Worm (Caenorhabditis elegans) whole organism, L4 larva: ENCODE results near the gene algn-6.

ENCODE experiments used
- F10B5.3 ChIP-seq: sonication (generic microtip); optimal IDR thresholded peaks from 2 replicates; lab custom pipeline; 2016; ENCODE audit warnings: mild to moderate bottlenecking, missing genetic modification characterization, missing compliant biosample characterization
- F37D6.2 ChIP-seq: sonication (generic microtip); optimal IDR thresholded peaks from 2 replicates; lab custom pipeline; 2016; ENCODE audit warnings: mild to moderate bottlenecking, missing genetic modification characterization, missing compliant biosample characterization
- F49E8.2 ChIP-seq: sonication (generic microtip); optimal IDR thresholded peaks from 2 replicates; lab custom pipeline; 2016; ENCODE audit warnings: missing compliant biosample characterization, mild to moderate bottlenecking, missing genetic modification characterization, borderline replicate concordance
- T20F7.1 ChIP-seq: fragments of 200-800 bp; sonication (Bioruptor generic); optimal IDR thresholded peaks from 2 replicates; lab custom pipeline; 2018; ENCODE audit warnings: mild to moderate bottlenecking, missing genetic modification characterization, missing compliant biosample characterization
- T26A8.4 ChIP-seq: fragments of 200-800 bp; sonication (Bioruptor generic); IDR thresholded peaks from 2 replicates; pipeline ENCODE4 v1.3.6; 2022; ENCODE audit warnings: missing genetic modification characterization, missing compliant biosample characterization
- Y105C5A.15 ChIP-seq: fragments of 200-800 bp; sonication (Bioruptor generic); IDR thresholded peaks from 2 replicates; pipeline ENCODE4 v1.3.6; 2022; ENCODE audit warnings: missing genetic modification characterization, missing compliant biosample characterization
- Y48G9A.11 ChIP-seq: fragments of 200-800 bp; sonication (Bioruptor generic); IDR thresholded peaks from 2 replicates; pipeline ENCODE4 v1.3.6; 2022; ENCODE audit warnings: missing genetic modification reagents, missing genetic modification characterization, missing compliant biosample characterization
- ZK337.2 ChIP-seq: fragments of 200-800 bp; sonication (Bioruptor generic); IDR thresholded peaks from 2 replicates; pipeline ENCODE4 v1.3.6; 2022; ENCODE audit warnings: missing genetic modification reagents, missing genetic modification characterization, missing compliant biosample characterization
- ZK546.5 ChIP-seq, 2 experiments: sonication (generic microtip); optimal IDR thresholded peaks; 2 replicates each; lab custom pipeline; 2017; ENCODE audit warnings: missing biosample characterization in 2 of 2, missing genetic modification characterization in 2 of 2
- aha-1 ChIP-seq: fragments of 150-350 bp; peaks from one replicate; lab custom pipeline; 2014; ENCODE audit warnings: missing biosample characterization, missing genetic modification characterization
- ama-1 ChIP-seq: fragments of 150-350 bp; optimal IDR thresholded peaks from 2 replicates; lab custom pipeline; 2014; ENCODE audit warnings: inconsistent platforms, mixed read lengths
- arid-1 ChIP-seq: fragments of 200-800 bp; sonication (Bioruptor generic); conservative IDR thresholded peaks from 2 replicates; pipeline ENCODE4 v1.3.6; 2022; ENCODE audit warnings: missing genetic modification reagents, missing genetic modification characterization, missing compliant biosample characterization
- daf-16 ChIP-seq, 3 experiments: sonication (generic microtip); optimal IDR thresholded peaks; 2 replicates each; lab custom pipeline; 2016 to 2017; ENCODE audit warnings: missing genetic modification characterization in 3 of 3, missing genetic modification reagents in 3 of 3, mild to moderate bottlenecking in 2 of 3, missing compliant biosample characterization in 2 of 3, missing biosample characterization in 1 of 3, moderate library complexity in 1 of 3
- dmd-8 ChIP-seq: fragments of 200-800 bp; sonication (Bioruptor generic); IDR thresholded peaks from 2 replicates; pipeline ENCODE4 v1.3.6; 2022; ENCODE audit warnings: missing genetic modification characterization, missing compliant biosample characterization
- dve-1 ChIP-seq: sonication (generic microtip); optimal IDR thresholded peaks from 2 replicates; lab custom pipeline; 2017; ENCODE audit warnings: antibody characterized with exemption, mild to moderate bottlenecking, missing genetic modification characterization, missing compliant biosample characterization; ENCODE audit not compliant: insufficient read depth
- fkh-10 ChIP-seq: fragments of 150-350 bp; optimal IDR thresholded peaks from 2 replicates; lab custom pipeline; 2014; ENCODE audit warnings: missing biosample characterization, missing genetic modification reagents, missing genetic modification characterization
- gei-8 ChIP-seq: fragments of 200-800 bp; sonication (Bioruptor generic); optimal IDR thresholded peaks from 2 replicates; lab custom pipeline; 2018; ENCODE audit warnings: mild to moderate bottlenecking, missing genetic modification characterization, missing compliant biosample characterization
- hlh-30 ChIP-seq: sonication (generic microtip); optimal IDR thresholded peaks from 2 replicates; lab custom pipeline; 2017; ENCODE audit warnings: antibody characterized with exemption, mild to moderate bottlenecking, missing genetic modification characterization, missing compliant biosample characterization; ENCODE audit not compliant: insufficient read depth
- lin-1 ChIP-seq: fragments of 200-800 bp; sonication (Bioruptor generic); IDR thresholded peaks from 2 replicates; pipeline ENCODE4 v1.3.6; 2022; ENCODE audit warnings: missing genetic modification reagents, missing genetic modification characterization, missing compliant biosample characterization
- lin-38 ChIP-seq: fragments of 200-800 bp; sonication (Bioruptor generic); IDR thresholded peaks from 2 replicates; pipeline ENCODE4 v1.3.6; 2022; ENCODE audit warnings: missing genetic modification reagents, missing genetic modification characterization, missing compliant biosample characterization
- madf-5 ChIP-seq, 2 experiments: fragments of 200-800 bp; sonication (Bioruptor generic); IDR thresholded peaks; 2 replicates each; pipeline ENCODE4 v1.3.6; 2022; ENCODE audit warnings: missing compliant biosample characterization in 2 of 2, missing genetic modification characterization in 2 of 2
- mep-1 ChIP-seq: fragments of 150-350 bp; sonication (generic microtip); optimal IDR thresholded peaks from 3 replicates; lab custom pipeline; 2014; ENCODE audit warnings: missing biosample characterization, missing genetic modification characterization
- mes-2 ChIP-seq: sonication (generic microtip); optimal IDR thresholded peaks from 2 replicates; lab custom pipeline; 2016; ENCODE audit warnings: missing genotype, mild to moderate bottlenecking, missing genetic modification characterization, missing compliant biosample characterization; ENCODE audit not compliant: poor library complexity, severe bottlenecking
- mxl-2 ChIP-seq: fragments of 200-800 bp; sonication (Bioruptor generic); conservative IDR thresholded peaks from 2 replicates; pipeline ENCODE4 v1.3.6; 2022; ENCODE audit warnings: missing genetic modification reagents, missing genetic modification characterization, missing compliant biosample characterization
- nhr-10 ChIP-seq: fragments of 150-350 bp; optimal IDR thresholded peaks from 2 replicates; lab custom pipeline; 2014; ENCODE audit warnings: missing biosample characterization, missing genetic modification characterization
- nhr-25 ChIP-seq: sonication (generic microtip); optimal IDR thresholded peaks from 2 replicates; lab custom pipeline; 2017; ENCODE audit warnings: missing genetic modification characterization, mild to moderate bottlenecking, missing compliant biosample characterization, antibody characterized with exemption, moderate library complexity, borderline replicate concordance; ENCODE audit not compliant: insufficient read depth
- nhr-28 ChIP-seq: fragments of 150-350 bp; optimal IDR thresholded peaks from 2 replicates; lab custom pipeline; 2014; ENCODE audit warnings: missing biosample characterization, missing genetic modification characterization
- nhr-41 ChIP-seq: fragments of 200-800 bp; sonication (Bioruptor generic); IDR thresholded peaks from 2 replicates; pipeline ENCODE4 v1.3.6; 2022; ENCODE audit warnings: missing genetic modification reagents, missing genetic modification characterization, missing compliant biosample characterization
- nhr-6 ChIP-seq: fragments of 150-350 bp; optimal IDR thresholded peaks from 2 replicates; lab custom pipeline; 2014; ENCODE audit warnings: missing biosample characterization, missing genetic modification characterization
- nhr-76 ChIP-seq: fragments of 150-350 bp; optimal IDR thresholded peaks from 2 replicates; lab custom pipeline; 2014; ENCODE audit warnings: missing biosample characterization, missing genetic modification characterization
- pha-4 ChIP-seq, 2 experiments: fragments of 150-350 bp in 1 of 2; fragments of 200-800 bp in 1 of 2; sonication (Bioruptor generic) in 1 of 2; IDR thresholded peaks in 1 of 2; optimal IDR thresholded peaks in 1 of 2; 2 replicates each; pipeline versions ENCODE4 v1.3.6 to Lab custom; 2014 to 2022; ENCODE audit warnings: missing genetic modification characterization in 2 of 2, missing genetic modification reagents in 2 of 2, missing biosample characterization in 1 of 2, missing compliant biosample characterization in 1 of 2
- saeg-2 ChIP-seq: fragments of 200-800 bp; sonication (Bioruptor generic); IDR thresholded peaks from 2 replicates; pipeline ENCODE4 v1.3.6; 2022; ENCODE audit warnings: missing genetic modification reagents, missing genetic modification characterization, missing compliant biosample characterization
- sdz-12 ChIP-seq: fragments of 200-800 bp; sonication (Bioruptor generic); optimal IDR thresholded peaks from 2 replicates; lab custom pipeline; 2018; ENCODE audit warnings: mild to moderate bottlenecking, missing genetic modification characterization, missing compliant biosample characterization
- spr-1 ChIP-seq: sonication (generic microtip); optimal IDR thresholded peaks from 2 replicates; lab custom pipeline; 2016; ENCODE audit warnings: mild to moderate bottlenecking, missing genetic modification characterization, missing compliant biosample characterization
- tra-1 ChIP-seq: fragments of 200-800 bp; sonication (Bioruptor generic); IDR thresholded peaks from 2 replicates; pipeline ENCODE4 v1.3.6; 2022; ENCODE audit warnings: missing genetic modification reagents, missing genetic modification characterization, missing compliant biosample characterization
- unc-130 ChIP-seq: sonication (generic microtip); optimal IDR thresholded peaks from 2 replicates; lab custom pipeline; 2016; ENCODE audit warnings: missing genetic modification reagents, missing genetic modification characterization, missing compliant biosample characterization
- unc-39 ChIP-seq: sonication (generic microtip); optimal IDR thresholded peaks from 2 replicates; lab custom pipeline; 2017; ENCODE audit warnings: missing biosample characterization, missing genetic modification characterization
- unc-62 ChIP-seq, 3 experiments: fragments of 150-350 bp in 1 of 3; sonication (generic microtip); optimal IDR thresholded peaks in 2 of 3; peaks in 1 of 3; 1 replicate in 1 of 3; 2 replicates in 2 of 3; lab custom pipeline; 2014 to 2017; ENCODE audit warnings: missing biosample characterization in 3 of 3, missing genetic modification characterization in 3 of 3, missing genetic modification reagents in 3 of 3, missing genotype in 1 of 3
- zfp-2 ChIP-seq: sonication (generic microtip); optimal IDR thresholded peaks from 2 replicates; lab custom pipeline; 2016; ENCODE audit warnings: mild to moderate bottlenecking, missing genetic modification characterization, missing compliant biosample characterization
- zfp-3 ChIP-seq: fragments of 200-800 bp; sonication (Bioruptor generic); conservative IDR thresholded peaks from 2 replicates; pipeline ENCODE4 v1.3.6; 2022; ENCODE audit warnings: missing genetic modification reagents, missing genetic modification characterization, missing compliant biosample characterization
- zip-11 ChIP-seq: fragments of 200-800 bp; sonication (Bioruptor generic); IDR thresholded peaks from 2 replicates; pipeline ENCODE4 v1.3.6; 2022; ENCODE audit warnings: missing genetic modification characterization, missing compliant biosample characterization

algn-6 gene

DNA sequence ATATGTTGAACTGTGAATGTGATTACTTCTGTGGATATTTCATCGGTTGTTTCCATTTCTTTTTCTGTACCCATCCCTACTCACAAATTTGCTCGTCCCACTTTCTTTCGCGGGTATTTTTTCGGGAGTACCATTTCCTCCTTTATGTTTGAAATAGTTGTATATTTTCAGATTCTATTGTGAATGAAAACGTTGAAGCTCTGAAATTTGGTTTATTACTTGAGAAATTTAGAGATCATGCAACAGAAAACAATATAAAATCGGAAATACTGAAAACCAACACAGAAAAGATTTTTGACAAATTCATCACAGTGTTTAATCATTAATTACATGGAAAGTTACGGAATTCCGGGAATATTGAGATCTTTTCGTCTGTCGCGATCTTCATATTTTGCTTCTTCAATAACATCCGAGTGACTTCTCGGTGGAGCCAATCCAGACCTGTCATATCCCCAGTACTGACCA, 19.0 kb upstream of the algn-6 start:
- peak; percentile 27; the same call in 1 of the 2 replicates for TF ChIP-seq lin-38 (GFP tag; lab: Robert Waterston, UW)
- peak; percentile 42 for TF ChIP-seq gei-8 (GFP tag; lab: Kevin White, UChicago)
- TF ChIP-seq ama-1 (lab: Kevin White, UChicago), result peak; percentile 39
- no peak for TF ChIP-seq lin-1 (GFP tag; lab: Robert Waterston, UW)
- 0 out of 2 replicates have a peak, but pooled peaks have one; percentile 48 for TF ChIP-seq T26A8.4 (GFP tag; lab: Robert Waterston, UW)
- TF ChIP-seq pha-4 (GFP tag; IDR thresholded peaks at IDR 0.05; lab: Robert Waterston, UW), result peak; percentile 45; the same call in 1 of the 2 replicates
- TF ChIP-seq pha-4 (tag; optimal IDR thresholded peaks at IDR 0.05; lab: Kevin White, UChicago), result no peak
- TF ChIP-seq Y48G9A.11 (GFP tag; lab: Robert Waterston, UW), result 0 out of 2 replicates have a peak, but pooled peaks have one; percentile 18
- peak in 1 of 2 experiments; percentile 16 for TF ChIP-seq daf-16 (GFP tag; optimal IDR thresholded peaks at IDR 0.05; lab: Kevin White, UChicago)
- TF ChIP-seq daf-16 (tag; optimal IDR thresholded peaks at IDR 0.05; lab: Kevin White, UChicago), result peak; percentile 20
- peak; percentile 83 for TF ChIP-seq aha-1 (tag; lab: Kevin White, UChicago)
- TF ChIP-seq sdz-12 (GFP tag; lab: Kevin White, UChicago), result peak; percentile 69
- 0 out of 2 replicates have a peak, but pooled peaks have one; percentile 22 for TF ChIP-seq saeg-2 (GFP tag; lab: Robert Waterston, UW)
- TF ChIP-seq nhr-41 (GFP tag; lab: Robert Waterston, UW), result 0 out of 2 replicates have a peak, but pooled peaks have one; percentile 5
- TF ChIP-seq mes-2, result no peak
- peak; percentile 13 for TF ChIP-seq dve-1
- TF ChIP-seq nhr-6 (tag; lab: Kevin White, UChicago), result no peak
- TF ChIP-seq arid-1 (GFP tag; lab: Robert Waterston, UW), result 0 out of 2 replicates have a peak, but pooled peaks have one; percentile 3
- peak; percentile 7 for TF ChIP-seq T20F7.1
- no peak for TF ChIP-seq hlh-30
- peak; percentile 50; the same call in 1 of the 2 replicates for TF ChIP-seq zfp-3 (GFP tag; lab: Robert Waterston, UW)
- TF ChIP-seq nhr-76 (tag; lab: Kevin White, UChicago), result no peak
- no peak for TF ChIP-seq F37D6.2 (tag; lab: Kevin White, UChicago)
- peak; percentile 8 for TF ChIP-seq mep-1 (tag; lab: Kevin White, UChicago)
- TF ChIP-seq ZK337.2 (GFP tag; lab: Robert Waterston, UW), result no peak

DNA sequence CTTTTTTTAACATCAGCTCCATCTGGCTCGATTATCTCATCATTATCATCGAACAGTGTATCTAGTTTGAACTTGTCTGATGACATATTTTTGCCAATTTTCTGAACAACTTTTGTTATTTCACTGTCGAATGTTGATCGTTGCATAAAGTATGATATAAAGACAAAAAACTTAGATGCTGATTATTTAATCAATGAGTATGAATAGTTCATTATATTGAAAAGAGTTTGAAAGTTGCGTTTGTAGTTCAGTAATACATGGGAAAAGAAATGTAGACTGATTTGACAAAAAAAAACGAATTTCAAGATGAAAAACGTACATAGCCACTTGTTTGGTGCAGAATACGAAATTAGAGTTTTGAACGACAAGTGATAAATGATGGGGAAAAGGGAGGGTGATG, 17.1 kb upstream of the algn-6 start, which contains the start of gene hda-2:
hda-2 (minus strand) TSS at position 101 of the 400 bp plus-strand sequence.
- TF ChIP-seq lin-38 (GFP tag; lab: Robert Waterston, UW) (0 out of 2 replicates have a peak, but pooled peaks have one; percentile 9), nhr-76 (tag; lab: Kevin White, UChicago) (no peak)
- TF ChIP-seq, all 104 proteins: peak for 1

DNA sequence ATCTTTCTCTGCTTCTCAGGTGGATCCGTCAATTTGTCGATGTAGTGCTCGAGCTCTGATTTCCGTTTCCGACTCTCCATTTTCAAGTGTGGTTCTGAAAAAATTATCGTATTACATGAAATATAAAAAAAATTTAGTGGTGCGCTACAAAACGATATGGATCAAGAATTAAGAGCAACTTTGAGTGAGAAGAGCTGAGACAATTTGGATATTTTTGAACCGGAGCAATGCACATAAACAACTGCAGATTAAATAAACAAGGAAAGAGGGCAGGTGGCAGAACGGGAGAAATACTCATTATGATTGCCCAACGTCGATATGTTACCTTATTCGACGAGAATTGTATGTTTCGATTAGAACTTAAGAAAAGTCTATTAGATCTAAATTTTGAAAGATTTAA, 11.9 kb upstream of the algn-6 start, which contains the start of gene swsn-7:
swsn-7 (minus strand) TSS at position 101 of the 400 bp plus-strand sequence.
- TF ChIP-seq unc-39 (tag; lab: Kevin White, UChicago), result no peak
- TF ChIP-seq madf-5 (GFP tag; IDR thresholded peaks at IDR 0.05; lab: Robert Waterston, UW), result no peak
- TF ChIP-seq fkh-10 (GFP tag; lab: Kevin White, UChicago), result no peak
- TF ChIP-seq unc-62 (GFP tag; optimal IDR thresholded peaks at IDR 0.05 in 1 of 2; lab: Kevin White, UChicago), result no peak
- no peak for TF ChIP-seq unc-62 (tag; optimal IDR thresholded peaks at IDR 0.05; lab: Kevin White, UChicago)

DNA sequence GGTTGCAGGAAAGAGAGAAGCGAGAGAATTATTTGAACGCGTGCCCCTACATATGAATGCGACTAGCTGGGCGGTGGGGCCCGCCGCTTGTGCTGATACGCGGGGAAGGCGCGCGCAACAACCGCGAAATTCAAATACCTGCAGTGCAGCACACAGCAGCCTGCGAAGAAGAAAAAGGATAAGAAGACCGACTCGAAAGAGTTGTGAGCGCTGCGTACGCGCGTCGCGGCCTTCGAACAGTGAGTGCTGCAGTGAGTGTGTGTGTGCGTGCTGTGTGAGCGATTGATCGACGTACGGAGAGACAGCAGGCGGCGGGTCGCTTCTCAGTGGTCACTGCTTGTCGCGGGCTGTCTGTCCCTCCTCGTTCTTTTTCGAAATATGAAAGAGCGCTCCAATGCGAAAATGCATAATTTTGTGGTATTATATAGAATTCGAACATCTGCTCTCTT, 11.3 kb upstream of the algn-6 start:
- TF ChIP-seq tra-1 (peak; percentile 71; the same call in 1 of the 2 replicates), Y105C5A.15 (GFP tag; lab: Robert Waterston, UW) (no peak), F10B5.3 (tag; lab: Kevin White, UChicago) (peak; percentile 82), zfp-2 (tag; lab: Kevin White, UChicago) (peak; percentile 72), arid-1 (GFP tag; lab: Robert Waterston, UW) (peak; percentile 76), nhr-10 (tag; lab: Kevin White, UChicago) (no peak), nhr-41 (GFP tag; lab: Robert Waterston, UW) (0 out of 2 replicates have a peak, but pooled peaks have one; percentile 67), ZK546.5 (tag; optimal IDR thresholded peaks at IDR 0.05; lab: Kevin White, UChicago) (no peak), nhr-28 (tag; lab: Kevin White, UChicago) (peak; percentile 57), dve-1 (peak; percentile 98), dmd-8 (0 out of 2 replicates have a peak, but pooled peaks have one; percentile 54), mxl-2 (GFP tag; lab: Robert Waterston, UW) (peak; percentile 54; the same call in 1 of the 2 replicates), spr-1 (peak; percentile 84), nhr-25 (tag; lab: Kevin White, UChicago) (peak; percentile 86), ama-1 (lab: Kevin White, UChicago) (no peak), F49E8.2 (tag; lab: Kevin White, UChicago) (no peak), unc-130 (no peak), zip-11 (GFP tag; lab: Robert Waterston, UW) (no peak)
